Worm (Caenorhabditis elegans): ENCODE results near the gene smf-3.
A peak's percentile ranks its signal among the peaks of the same experiment; 100 is the strongest.

Gene smf-3

ce11 chrIV:2642054-2642453 lies 23.4 kb downstream of the smf-3 start:
- no peak for TF ChIP-seq nhr-47 (tag; optimal IDR thresholded peaks at IDR 0.05)
- no peak for TF ChIP-seq unc-62 (GFP tag; optimal IDR thresholded peaks at IDR 0.05)
- TF ChIP-seq dpl-1 (GFP tag; optimal IDR thresholded peaks at IDR 0.05): peak in 2 of 3 experiments; percentile 8 to 50
- TF ChIP-seq efl-1 (optimal IDR thresholded peaks at IDR 0.05): peak; percentile 4 to 52
- TF ChIP-seq efl-1 (GFP tag; optimal IDR thresholded peaks at IDR 0.05 in 1 of 2): peak; percentile 62 to 66
- TF ChIP-seq lsy-2 (tag; optimal IDR thresholded peaks at IDR 0.05): peak in 1 of 2 experiments; percentile 0
- TF ChIP-seq sup-37 (GFP tag; optimal IDR thresholded peaks at IDR 0.05): no peak
- no peak for TF ChIP-seq skn-1 (tag; optimal IDR thresholded peaks at IDR 0.05)
- no peak for TF ChIP-seq nhr-71 (tag; optimal IDR thresholded peaks at IDR 0.05)
- TF ChIP-seq blmp-1 (tag; optimal IDR thresholded peaks at IDR 0.05): no peak
- no peak for TF ChIP-seq aha-1 (tag; optimal IDR thresholded peaks at IDR 0.05)
- no peak for TF ChIP-seq lin-14 (GFP tag; optimal IDR thresholded peaks at IDR 0.05)
- TF ChIP-seq lin-35 (GFP tag; optimal IDR thresholded peaks at IDR 0.05): peak in 1 of 2 experiments; percentile 35

DNA sequence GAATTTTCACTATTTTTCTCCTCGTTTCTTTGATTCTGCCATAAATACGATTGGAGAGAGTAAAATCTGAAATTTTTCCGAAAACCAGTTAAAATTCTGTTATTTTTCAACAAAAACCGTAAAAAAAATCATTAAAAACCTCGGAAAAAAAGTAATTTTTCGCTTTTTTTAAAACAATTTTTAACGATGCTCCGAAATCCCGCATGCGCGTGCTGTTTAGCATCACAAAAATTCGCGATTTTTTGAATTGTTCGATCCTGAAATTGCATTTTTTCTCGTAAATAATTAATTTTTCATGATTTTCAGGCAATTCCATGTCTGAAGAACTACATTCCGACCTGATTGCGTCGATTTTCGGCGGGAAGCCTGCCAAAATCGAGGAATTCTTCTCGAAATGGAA lies 24.0 kb downstream of the smf-3 start, which contains the start of gene ric-8:
ric-8 (plus strand) TSS at position 301 of the 400 bp plus-strand sequence.
- TF ChIP-seq ceh-8 (GFP tag; optimal IDR thresholded peaks at IDR 0.05) (no peak), efl-1 (optimal IDR thresholded peaks at IDR 0.05) (no peak), efl-1 (GFP tag; optimal IDR thresholded peaks at IDR 0.05 in 1 of 2) (peak in 1 of 2 experiments; percentile 3)

- TF ChIP-seq egl-27 (tag; optimal IDR thresholded peaks at IDR 0.05) (no peak), nhr-237 (tag; optimal IDR thresholded peaks at IDR 0.05) (no peak), zag-1 (tag; optimal IDR thresholded peaks at IDR 0.05) (no peak), nhr-20 (tag; optimal IDR thresholded peaks at IDR 0.05) (no peak), mep-1 (tag; optimal IDR thresholded peaks at IDR 0.05) (no peak), ets-5 (GFP tag; IDR thresholded peaks at IDR 0.05) (no peak), grh-1 (GFP tag; IDR thresholded peaks at IDR 0.05) (no peak), pax-3 (tag; optimal IDR thresholded peaks at IDR 0.05) (no peak), nhr-47 (tag; optimal IDR thresholded peaks at IDR 0.05) (no peak), nhr-84 (tag; optimal IDR thresholded peaks at IDR 0.05) (no peak), fos-1 (tag; optimal IDR thresholded peaks at IDR 0.05) (no peak), pag-3 (tag; optimal IDR thresholded peaks at IDR 0.05; ENCODE audit: borderline replicate concordance, insufficient read depth) (no peak), nhr-76 (tag; optimal IDR thresholded peaks at IDR 0.05) (no peak), F16B12.6 (tag; optimal IDR thresholded peaks at IDR 0.05) (no peak), nhr-90 (tag; optimal IDR thresholded peaks at IDR 0.05; ENCODE audit: poor library complexity) (no peak), unc-130 (tag; optimal IDR thresholded peaks at IDR 0.05) (no peak)
Measured at ce11 chrIV:2650031-2650430, 31.4 kb downstream of the smf-3 start.

ce11 chrIV:2654965-2655364 lies 36.3 kb downstream of the smf-3 start:
- TF ChIP-seq nhr-47 (tag; optimal IDR thresholded peaks at IDR 0.05) (no peak), dsc-1 (tag; optimal IDR thresholded peaks at IDR 0.05) (no peak), F16B12.6 (tag; optimal IDR thresholded peaks at IDR 0.05) (no peak), ceh-88 (GFP tag; IDR thresholded peaks at IDR 0.05) (no peak), jun-1 (tag; optimal IDR thresholded peaks at IDR 0.05) (no peak), ceh-90 (tag; optimal IDR thresholded peaks at IDR 0.05) (no peak), snu-23 (GFP tag; optimal IDR thresholded peaks at IDR 0.05) (no peak), snpc-4 (tag; optimal IDR thresholded peaks at IDR 0.05) (peak; percentile 17)

Measured in whole organism, L1 larva.